Fruit fly (Drosophila melanogaster) whole organism, embryonic: ENCODE data around the gene CG8675.

Source experiments
- Aef1 ChIP-seq: fragments of 200-800 bp; sonication (Bioruptor generic); IDR thresholded peaks from 3 replicates; pipeline ENCODE4 v1.3.6; 2022; ENCODE audit warnings: missing biosample characterization, missing genetic modification characterization
- Asciz ChIP-seq: fragments of 200-800 bp; sonication (Bioruptor generic); optimal IDR thresholded peaks from 2 replicates; lab custom pipeline; 2017; ENCODE audit warnings: missing biosample characterization, mild to moderate bottlenecking, missing genetic modification characterization, missing genetic modification reagents
- CG1024 ChIP-seq: fragments of 200-800 bp; sonication (Bioruptor generic); IDR thresholded peaks from 2 replicates; pipeline ENCODE4 v1.3.6; 2022; ENCODE audit warnings: missing biosample characterization, missing genetic modification characterization
- CG10565 ChIP-seq: fragments of 200-800 bp; sonication (Bioruptor generic); optimal IDR thresholded peaks from 3 replicates; lab custom pipeline; 2016; ENCODE audit warnings: missing biosample characterization, mild to moderate bottlenecking, missing genetic modification characterization
- CG10654 ChIP-seq: fragments of 200-800 bp; sonication (Bioruptor generic); optimal IDR thresholded peaks from 2 replicates; lab custom pipeline; 2016; ENCODE audit warnings: missing biosample characterization, missing genetic modification characterization
- CG11504 ChIP-seq: fragments of 200-800 bp; sonication (Bioruptor generic); optimal IDR thresholded peaks from 3 replicates; lab custom pipeline; 2019; ENCODE audit warnings: missing biosample characterization, mild to moderate bottlenecking, missing genetic modification characterization, moderate library complexity
- CG11723 ChIP-seq: fragments of 200-800 bp; sonication (Bioruptor generic); optimal IDR thresholded peaks from 2 replicates; lab custom pipeline; 2017; ENCODE audit warnings: missing biosample characterization, mild to moderate bottlenecking, missing genetic modification characterization
- CG12769 ChIP-seq: fragments of 200-800 bp; sonication (Bioruptor generic); optimal IDR thresholded peaks from 2 replicates; lab custom pipeline; 2019; ENCODE audit warnings: missing biosample characterization, mild to moderate bottlenecking, missing genetic modification characterization, moderate library complexity
- CG13894 ChIP-seq: fragments of 200-800 bp; sonication (Bioruptor generic); optimal IDR thresholded peaks from 3 replicates; lab custom pipeline; 2018; ENCODE audit warnings: missing biosample characterization, mild to moderate bottlenecking, missing genetic modification characterization, moderate library complexity
- CG14050 ChIP-seq: fragments of 200-800 bp; sonication (Bioruptor generic); IDR thresholded peaks from 3 replicates; pipeline ENCODE4 v1.3.6; 2022; ENCODE audit warnings: missing biosample characterization, missing genetic modification characterization
- CG14667 ChIP-seq: fragments of 200-800 bp; sonication (Bioruptor generic); IDR thresholded peaks from 2 replicates; pipeline ENCODE4 v1.3.6; 2022; ENCODE audit warnings: missing biosample characterization, missing genetic modification characterization
- CG17385 ChIP-seq: fragments of 200-800 bp; sonication (Bioruptor generic); optimal IDR thresholded peaks from 3 replicates; lab custom pipeline; 2018; ENCODE audit warnings: missing biosample characterization, mild to moderate bottlenecking, missing genetic modification characterization
- CG17568 ChIP-seq: fragments of 200-800 bp; sonication (Bioruptor generic); optimal IDR thresholded peaks from 2 replicates; lab custom pipeline; 2018; ENCODE audit warnings: missing biosample characterization, mild to moderate bottlenecking, missing genetic modification characterization, moderate library complexity
- CG18476 ChIP-seq: fragments of 200-800 bp; sonication (Bioruptor generic); optimal IDR thresholded peaks from 2 replicates; lab custom pipeline; 2016; ENCODE audit warnings: missing biosample characterization, mild to moderate bottlenecking, missing genetic modification characterization
- CG18764 ChIP-seq: fragments of 200-800 bp; sonication (Bioruptor generic); optimal IDR thresholded peaks from 3 replicates; lab custom pipeline; 2016; ENCODE audit warnings: missing biosample characterization, missing genetic modification characterization
- CG3281 ChIP-seq: fragments of 200-800 bp; sonication (Bioruptor generic); optimal IDR thresholded peaks from 3 replicates; lab custom pipeline; 2017; ENCODE audit warnings: missing biosample characterization, mild to moderate bottlenecking, missing genetic modification characterization
- CG34422 ChIP-seq: fragments of 200-800 bp; sonication (Bioruptor generic); IDR thresholded peaks from 3 replicates; pipeline ENCODE4 v1.3.6; 2022; ENCODE audit warnings: missing biosample characterization, missing genetic modification characterization
- CG8944 ChIP-seq: fragments of 200-800 bp; sonication (Bioruptor generic); optimal IDR thresholded peaks from 3 replicates; lab custom pipeline; 2016; ENCODE audit warnings: missing biosample characterization, missing genetic modification characterization
- CG9609 ChIP-seq: fragments of 200-800 bp; sonication (Bioruptor generic); optimal IDR thresholded peaks from 3 replicates; lab custom pipeline; 2016; ENCODE audit warnings: missing biosample characterization, missing genetic modification characterization
- CrebB ChIP-seq: fragments of 200-800 bp; sonication (Bioruptor generic); optimal IDR thresholded peaks from 3 replicates; lab custom pipeline; 2018; ENCODE audit warnings: missing biosample characterization, mild to moderate bottlenecking, missing genetic modification characterization
- Drgx ChIP-seq: fragments of 200-800 bp; sonication (Bioruptor generic); IDR thresholded peaks from 2 replicates; pipeline ENCODE4 v1.3.6; 2022; ENCODE audit warnings: missing biosample characterization, missing genetic modification characterization
- Fer1 ChIP-seq: fragments of 200-800 bp; sonication (Bioruptor generic); optimal IDR thresholded peaks from 2 replicates; lab custom pipeline; 2017; ENCODE audit warnings: missing biosample characterization, mild to moderate bottlenecking, missing genetic modification characterization
- H2.0 ChIP-seq: fragments of 200-800 bp; sonication (Bioruptor generic); IDR thresholded peaks from 2 replicates; pipeline ENCODE4 v1.3.6; 2022; ENCODE audit warnings: missing biosample characterization, missing genetic modification characterization
- HHEX ChIP-seq: fragments of 200-800 bp; sonication (Bioruptor generic); optimal IDR thresholded peaks from 3 replicates; lab custom pipeline; 2017; ENCODE audit warnings: missing biosample characterization, mild to moderate bottlenecking, missing genetic modification characterization, missing genetic modification reagents
- Hand ChIP-seq: fragments of 200-800 bp; sonication (Bioruptor generic); optimal IDR thresholded peaks from 2 replicates; lab custom pipeline; 2017; ENCODE audit warnings: mild to moderate bottlenecking, missing biosample characterization, missing genetic modification reagents, missing genetic modification characterization
- HmgD ChIP-seq: fragments of 200-800 bp; sonication (Bioruptor generic); optimal IDR thresholded peaks from 3 replicates; lab custom pipeline; 2016; ENCODE audit warnings: missing biosample characterization, missing genetic modification characterization
- HmgZ ChIP-seq: fragments of 200-800 bp; sonication (Bioruptor generic); optimal IDR thresholded peaks from 2 replicates; lab custom pipeline; 2018; ENCODE audit warnings: missing biosample characterization, mild to moderate bottlenecking, missing genetic modification characterization
- Hr51 ChIP-seq, 2 experiments: fragments of 200-800 bp; sonication (Bioruptor generic); optimal IDR thresholded peaks; 2 replicates in 1 of 2; 3 replicates in 1 of 2; lab custom pipeline; 2016 to 2018; ENCODE audit warnings: missing biosample characterization in 2 of 2, missing genetic modification characterization in 2 of 2, mild to moderate bottlenecking in 1 of 2, moderate library complexity in 1 of 2
- MBD-R2 ChIP-seq: fragments of 200-800 bp; sonication (Bioruptor generic); IDR thresholded peaks from 2 replicates; pipeline ENCODE4 v1.3.6; 2022; ENCODE audit warnings: missing biosample characterization, missing genetic modification characterization
- Side ChIP-seq: fragments of 200-800 bp; sonication (Bioruptor generic); optimal IDR thresholded peaks from 2 replicates; lab custom pipeline; 2016; ENCODE audit warnings: missing biosample characterization, missing genetic modification characterization
- ap ChIP-seq: fragments of 200-800 bp; sonication (Bioruptor generic); IDR thresholded peaks from 2 replicates; pipeline ENCODE4 v1.3.6; 2022; ENCODE audit warnings: missing biosample characterization, missing genetic modification characterization
- ara ChIP-seq: fragments of 200-800 bp; sonication (Bioruptor generic); IDR thresholded peaks from 2 replicates; pipeline ENCODE4 v1.3.6; 2022; ENCODE audit warnings: missing biosample characterization, missing genetic modification characterization
- bsh ChIP-seq, 2 experiments: fragments of 200-800 bp; sonication (Bioruptor generic); optimal IDR thresholded peaks; 2 replicates each; lab custom pipeline; 2017 to 2018; ENCODE audit warnings: mild to moderate bottlenecking in 2 of 2, missing biosample characterization in 2 of 2, missing genetic modification characterization in 2 of 2, moderate library complexity in 1 of 2
- chinmo ChIP-seq: fragments of 200-800 bp; sonication (Bioruptor generic); IDR thresholded peaks from 4 replicates; pipeline ENCODE4 v1.3.6; 2022; ENCODE audit warnings: missing biosample characterization, missing genetic modification characterization; ENCODE audit not compliant: partially characterized antibody
- chn ChIP-seq: fragments of 200-800 bp; sonication (Bioruptor generic); optimal IDR thresholded peaks from 2 replicates; lab custom pipeline; 2016; ENCODE audit warnings: missing biosample characterization, missing genetic modification characterization
- ci ChIP-seq: fragments of 200-800 bp; sonication (Bioruptor generic); IDR thresholded peaks from 3 replicates; pipeline ENCODE4 v1.3.6; 2022; ENCODE audit warnings: missing biosample characterization, missing genetic modification characterization
- corto ChIP-seq: fragments of 200-800 bp; sonication (Bioruptor generic); optimal IDR thresholded peaks from 2 replicates; lab custom pipeline; 2016; ENCODE audit warnings: missing biosample characterization, mild to moderate bottlenecking, missing genetic modification characterization, moderate library complexity
- croc ChIP-seq: fragments of 200-800 bp; sonication (Bioruptor generic); conservative IDR thresholded peaks from 3 replicates; pipeline ENCODE4 v1.3.6; 2022; ENCODE audit warnings: missing biosample characterization, missing genetic modification characterization
- esg ChIP-seq: fragments of 200-800 bp; sonication (Bioruptor generic); conservative IDR thresholded peaks from 2 replicates; pipeline ENCODE4 v1.3.6; 2022; ENCODE audit warnings: missing biosample characterization, missing genetic modification characterization
- exex ChIP-seq: fragments of 200-800 bp; sonication (Bioruptor generic); optimal IDR thresholded peaks from 4 replicates; lab custom pipeline; 2018; ENCODE audit warnings: missing biosample characterization, mild to moderate bottlenecking, missing genetic modification characterization, moderate library complexity
- hbn ChIP-seq: fragments of 200-800 bp; sonication (Bioruptor generic); IDR thresholded peaks from 2 replicates; pipeline ENCODE4 v1.3.6; 2022; ENCODE audit warnings: missing biosample characterization, missing genetic modification characterization; ENCODE audit not compliant: partially characterized antibody
- insv ChIP-seq, 2 experiments: fragments of 200-800 bp; sonication (Bioruptor generic); optimal IDR thresholded peaks; 3 replicates each; lab custom pipeline; 2016 to 2018; ENCODE audit warnings: missing biosample characterization in 2 of 2, missing genetic modification characterization in 2 of 2
- jumu ChIP-seq: fragments of 200-800 bp; sonication (Bioruptor generic); optimal IDR thresholded peaks from 3 replicates; lab custom pipeline; 2016; ENCODE audit warnings: missing biosample characterization, missing genetic modification characterization
- oc ChIP-seq: fragments of 200-800 bp; sonication (Bioruptor generic); optimal IDR thresholded peaks from 2 replicates; lab custom pipeline; 2018; ENCODE audit warnings: missing biosample characterization, mild to moderate bottlenecking, missing genetic modification characterization, moderate library complexity
- onecut ChIP-seq: fragments of 200-800 bp; sonication (Bioruptor generic); IDR thresholded peaks from 2 replicates; pipeline ENCODE4 v1.3.6; 2022; ENCODE audit warnings: missing biosample characterization, missing genetic modification characterization
- prd ChIP-seq, 3 experiments: fragments of >200 bp in 2 of 3; fragments of 200-800 bp in 1 of 3; sonication (Bioruptor generic) in 1 of 3; optimal IDR thresholded peaks in 2 of 3; IDR thresholded peaks in 1 of 3; 2 replicates in 2 of 3; 3 replicates in 1 of 3; pipeline versions ENCODE4 v1.3.6 to Lab custom; 2017 to 2022; ENCODE audit warnings: missing biosample characterization in 1 of 3, missing genetic modification characterization in 1 of 3
- repo ChIP-seq: fragments of 200-800 bp; sonication (Bioruptor generic); optimal IDR thresholded peaks from 2 replicates; lab custom pipeline; 2016; ENCODE audit warnings: missing biosample characterization, missing genetic modification characterization
- ro ChIP-seq: fragments of 200-800 bp; sonication (Bioruptor generic); IDR thresholded peaks from 2 replicates; pipeline ENCODE4 v1.3.6; 2022; ENCODE audit warnings: missing biosample characterization, missing genetic modification characterization
- sens-2 ChIP-seq: fragments of 200-800 bp; sonication (Bioruptor generic); IDR thresholded peaks from 2 replicates; pipeline ENCODE4 v1.3.6; 2022; ENCODE audit warnings: missing biosample characterization, missing genetic modification characterization
- vfl ChIP-seq: fragments of 200-800 bp; sonication (Bioruptor generic); optimal IDR thresholded peaks from 2 replicates; lab custom pipeline; 2016; ENCODE audit warnings: missing biosample characterization, missing genetic modification characterization
- zen2 ChIP-seq: fragments of 200-800 bp; sonication (Bioruptor generic); IDR thresholded peaks from 3 replicates; pipeline ENCODE4 v1.3.6; 2022; ENCODE audit warnings: missing biosample characterization, missing genetic modification characterization; ENCODE audit not compliant: partially characterized antibody

The CG8675 gene

DNA sequence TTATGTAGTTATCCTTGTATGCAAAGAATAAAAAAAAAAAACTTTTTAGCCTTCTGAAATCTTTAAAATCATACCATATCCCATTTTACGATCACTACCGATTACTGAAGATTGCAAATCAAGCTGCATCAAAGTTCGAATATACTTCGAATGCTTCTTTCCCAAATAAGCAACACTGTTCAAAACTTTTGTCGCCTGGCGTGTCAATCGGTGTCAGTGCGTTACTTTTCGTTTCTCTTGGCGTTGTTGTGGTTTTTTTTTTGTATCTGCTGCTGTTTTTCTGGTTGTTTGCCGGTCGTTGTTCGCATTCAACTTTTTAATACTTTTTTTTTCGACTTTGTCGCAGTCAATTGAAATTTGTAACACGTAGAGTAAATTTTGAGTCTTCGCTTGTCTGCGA, 45.7 kb upstream of the CG8675 start (continued):
- TF ChIP-seq CG14050 (GFP tag; lab: Robert Waterston, UW) = no peak
- TF ChIP-seq jumu (GFP tag; lab: Kevin White, UChicago) = no peak
- no peak for TF ChIP-seq MBD-R2
- TF ChIP-seq HHEX (GFP tag; lab: Kevin White, UChicago) = no peak
- TF ChIP-seq CG14667 (GFP tag; lab: Robert Waterston, UW) = no peak
- no peak for TF ChIP-seq CG12769
- TF ChIP-seq Hand = no peak
- TF ChIP-seq sens-2 (GFP tag; lab: Robert Waterston, UW) = no peak
- no peak for TF ChIP-seq repo (GFP tag; lab: Kevin White, UChicago)
- no peak for TF ChIP-seq CG10565
- TF ChIP-seq CG34422 (GFP tag; lab: Robert Waterston, UW) = no peak
- no peak for TF ChIP-seq HmgZ (tag; lab: Kevin White, UChicago)
- no peak for TF ChIP-seq hbn
- TF ChIP-seq HmgD (GFP tag; lab: Kevin White, UChicago) = no peak
- TF ChIP-seq CG3281 (GFP tag; lab: Kevin White, UChicago) = no peak
- no peak for TF ChIP-seq chn (GFP tag; lab: Kevin White, UChicago)
- no peak for TF ChIP-seq ap (GFP tag; lab: Robert Waterston, UW)
- peak; percentile 55; the same call in 1 of the 4 replicates for TF ChIP-seq chinmo (GFP tag; lab: Robert Waterston, UW)
- no peak for TF ChIP-seq Fer1
- no peak for TF ChIP-seq ci (GFP tag; lab: Robert Waterston, UW)
- TF ChIP-seq CG17385 (GFP tag; lab: Kevin White, UChicago) = no peak
- TF ChIP-seq bsh (GFP tag; optimal IDR thresholded peaks at IDR 0.05; lab: Kevin White, UChicago) = no peak
- no peak for TF ChIP-seq CG18764 (GFP tag; lab: Kevin White, UChicago)
- TF ChIP-seq CG8944 (GFP tag; lab: Kevin White, UChicago) = no peak
- no peak for TF ChIP-seq croc (GFP tag; lab: Robert Waterston, UW)
- no peak for TF ChIP-seq insv (GFP tag; optimal IDR thresholded peaks at IDR 0.05; lab: Kevin White, UChicago)
- no peak for TF ChIP-seq CG13894 (tag; lab: Kevin White, UChicago)
- TF ChIP-seq ro (GFP tag; lab: Robert Waterston, UW) = no peak
- no peak for TF ChIP-seq CrebB
- TF ChIP-seq Asciz (GFP tag; lab: Kevin White, UChicago) = no peak
- TF ChIP-seq CG9609 (GFP tag; lab: Kevin White, UChicago) = no peak
- peak; percentile 31 for TF ChIP-seq CG11504 (tag; lab: Kevin White, UChicago)
- no peak for TF ChIP-seq esg (GFP tag; lab: Robert Waterston, UW)
- no peak for TF ChIP-seq H2.0 (GFP tag; lab: Robert Waterston, UW)
- no peak for TF ChIP-seq vfl (GFP tag; lab: Kevin White, UChicago)
- TF ChIP-seq zen2 = no peak
- TF ChIP-seq oc (tag; lab: Kevin White, UChicago) = no peak
- no peak for TF ChIP-seq corto (GFP tag; lab: Kevin White, UChicago)
- TF ChIP-seq Hr51 (GFP tag; optimal IDR thresholded peaks at IDR 0.05; lab: Kevin White, UChicago) = peak in 1 of 2 experiments; percentile 17
- no peak for TF ChIP-seq CG18476 (GFP tag; lab: Kevin White, UChicago)
- no peak for TF ChIP-seq exex (tag; lab: Kevin White, UChicago)
- TF ChIP-seq ara (GFP tag; lab: Robert Waterston, UW) = no peak
- no peak for TF ChIP-seq Side (GFP tag; lab: Kevin White, UChicago)
- TF ChIP-seq prd (optimal IDR thresholded peaks at IDR 0.05; lab: Kevin White, UChicago) = no peak
- peak; percentile 42; the same call in 2 of the 3 replicates for TF ChIP-seq prd (GFP tag; IDR thresholded peaks at IDR 0.05; lab: Robert Waterston, UW)
- TF ChIP-seq CG11723 (GFP tag; lab: Kevin White, UChicago) = no peak
- TF ChIP-seq onecut = no peak
- peak; percentile 11; the same call in 1 of the 2 replicates for TF ChIP-seq Drgx (GFP tag; lab: Robert Waterston, UW)
- no peak for TF ChIP-seq CG10654
- TF ChIP-seq CG1024 (GFP tag; lab: Robert Waterston, UW) = no peak
- TF ChIP-seq CG17568 (GFP tag; lab: Kevin White, UChicago) = no peak
- TF ChIP-seq Aef1 = no peak
